Fruit fly (Drosophila melanogaster) whole organism, larva: ENCODE measurements around the gene CarT.

Experiments used
- noc ChIP-seq: fragments of 200-800 bp; sonication (Bioruptor generic); optimal IDR thresholded peaks from 3 replicates; lab custom pipeline; 2019; ENCODE audit warnings: missing biosample characterization, mild to moderate bottlenecking, missing genetic modification characterization, moderate library complexity

Gene CarT

dm6 chr2L:20752160-20752559 lies 22.1 kb upstream of the CarT start, which contains the start of the genes Amacr and Ns4:
Gene Amacr, minus strand, starts transcription at chr2L:20752341.
Gene Ns4, plus strand, starts transcription at chr2L:20752476.
- peak; percentile 67 for TF ChIP-seq noc (tag; lab: Kevin White, UChicago)

dm6 chr2L:20735121-20735855 lies 5.2 kb upstream of the CarT start:
- no peak for TF ChIP-seq noc (tag; lab: Kevin White, UChicago)

dm6 chr2L:20734687-20735088 lies 4.6 kb upstream of the CarT start:
- no peak for TF ChIP-seq noc (tag; lab: Kevin White, UChicago)

dm6 chr2L:20734066-20734686 lies 4.1 kb upstream of the CarT start, which contains the start of gene TM9SF2:
Gene TM9SF2, minus strand, starts transcription at chr2L:20734309.
- no peak for TF ChIP-seq noc (tag; lab: Kevin White, UChicago)

dm6 chr2L:20733025-20733424 lies 2.9 kb upstream of the CarT start:
- TF ChIP-seq noc (tag; lab: Kevin White, UChicago), result no peak

dm6 chr2L:20726451-20726850 lies 3.6 kb downstream of the CarT start, which contains the start of gene CG9316:
Gene CG9316, minus strand, starts transcription at chr2L:20726551.
- no peak for TF ChIP-seq noc (tag; lab: Kevin White, UChicago)

dm6 chr2L:20724024-20724423 lies 6.1 kb downstream of the CarT start:
- TF ChIP-seq noc (tag; lab: Kevin White, UChicago), result no peak

- TF ChIP-seq noc (tag; lab: Kevin White, UChicago), result no peak
These were observed 8.6 kb downstream of the CarT start for dm6 chr2L:20721456-20721855.

- no peak for TF ChIP-seq noc (tag; lab: Kevin White, UChicago)
These were observed 10.1 kb downstream of the CarT start for dm6 chr2L:20720011-20720410.

- no peak for TF ChIP-seq noc (tag; lab: Kevin White, UChicago)
These were observed 13.4 kb downstream of the CarT start for dm6 chr2L:20716712-20717111.

dm6 chr2L:20716077-20716476 lies 14.0 kb downstream of the CarT start:
- TF ChIP-seq noc (tag; lab: Kevin White, UChicago), result no peak

- peak; percentile 13 for TF ChIP-seq noc (tag; lab: Kevin White, UChicago)
These were observed 15.3 kb downstream of the CarT start, which contains the start of gene Hr38 for dm6 chr2L:20714468-20715404. Gene Hr38, minus strand, starts transcription at chr2L:20714588.

- TF ChIP-seq noc (tag; lab: Kevin White, UChicago), result no peak
These were observed 24.2 kb downstream of the CarT start for dm6 chr2L:20705869-20706368.

- no peak for TF ChIP-seq noc (tag; lab: Kevin White, UChicago)
These were observed 25.4 kb downstream of the CarT start for dm6 chr2L:20704511-20705266.
